Fruit fly (Drosophila melanogaster) whole organism, embryonic: Measurements from ENCODE around the gene Cbp20.

ENCODE experiments used
- Atf-2 ChIP-seq: fragments of 200-800 bp; sonication (Bioruptor generic); optimal IDR thresholded peaks from 2 replicates; lab custom pipeline; 2016; ENCODE audit warnings: missing biosample characterization, missing genetic modification characterization
- BtbVII ChIP-seq: fragments of 200-800 bp; sonication (Bioruptor generic); optimal IDR thresholded peaks from 3 replicates; lab custom pipeline; 2017; ENCODE audit warnings: missing biosample characterization, mild to moderate bottlenecking, missing genetic modification characterization
- Bteb2 ChIP-seq: fragments of 200-800 bp; sonication (Bioruptor generic); optimal IDR thresholded peaks from 2 replicates; lab custom pipeline; 2016; ENCODE audit warnings: missing biosample characterization, missing genetic modification characterization
- CG11398 ChIP-seq: fragments of 200-800 bp; sonication (Bioruptor generic); optimal IDR thresholded peaks from 2 replicates; lab custom pipeline; 2016; ENCODE audit warnings: missing biosample characterization, missing genetic modification characterization
- CG12155 ChIP-seq: fragments of 200-800 bp; sonication (Bioruptor generic); optimal IDR thresholded peaks from 3 replicates; lab custom pipeline; 2016; ENCODE audit warnings: missing biosample characterization, missing genetic modification characterization
- CG14014 ChIP-seq: fragments of 200-800 bp; sonication (Bioruptor generic); IDR thresholded peaks from 2 replicates; pipeline ENCODE4 v1.3.6; 2022; ENCODE audit warnings: missing biosample characterization, missing genetic modification characterization
- CG14965 ChIP-seq: fragments of 200-800 bp; sonication (Bioruptor generic); optimal IDR thresholded peaks from 2 replicates; lab custom pipeline; 2016; ENCODE audit warnings: missing biosample characterization, missing genetic modification characterization, borderline replicate concordance
- CG1647 ChIP-seq: fragments of 200-800 bp; sonication (Bioruptor generic); optimal IDR thresholded peaks from 3 replicates; lab custom pipeline; 2016; ENCODE audit warnings: missing biosample characterization, missing genetic modification characterization
- CG18764 ChIP-seq: fragments of 200-800 bp; sonication (Bioruptor generic); optimal IDR thresholded peaks from 3 replicates; lab custom pipeline; 2016; ENCODE audit warnings: missing biosample characterization, missing genetic modification characterization
- CG2129 ChIP-seq: fragments of 200-800 bp; sonication (Bioruptor generic); IDR thresholded peaks from 2 replicates; pipeline ENCODE4 v1.3.6; 2022; ENCODE audit warnings: missing biosample characterization, missing genetic modification characterization; ENCODE audit not compliant: partially characterized antibody
- CG3065 ChIP-seq: fragments of 200-800 bp; sonication (Bioruptor generic); optimal IDR thresholded peaks from 2 replicates; lab custom pipeline; 2016; ENCODE audit warnings: missing biosample characterization, missing genetic modification characterization
- CG31441 ChIP-seq: fragments of 200-800 bp; sonication (Bioruptor generic); IDR thresholded peaks from 2 replicates; pipeline ENCODE4 v1.3.6; 2022; ENCODE audit warnings: missing biosample characterization, missing genetic modification characterization
- CG34376 ChIP-seq: fragments of 200-800 bp; sonication (Bioruptor generic); optimal IDR thresholded peaks from 2 replicates; lab custom pipeline; 2018; ENCODE audit warnings: missing biosample characterization, mild to moderate bottlenecking, missing genetic modification characterization
- CG4360 ChIP-seq: fragments of 200-800 bp; sonication (Bioruptor generic); IDR thresholded peaks from 2 replicates; pipeline ENCODE4 v1.3.6; 2022; ENCODE audit warnings: missing biosample characterization, missing genetic modification characterization
- CG5245 ChIP-seq: fragments of 200-800 bp; sonication (Bioruptor generic); optimal IDR thresholded peaks from 3 replicates; lab custom pipeline; 2016; ENCODE audit warnings: missing biosample characterization, missing genetic modification characterization
- CG6254 ChIP-seq: fragments of 200-800 bp; sonication (Bioruptor generic); optimal IDR thresholded peaks from 3 replicates; lab custom pipeline; 2017; ENCODE audit warnings: mild to moderate bottlenecking, missing biosample characterization, missing genetic modification reagents, missing genetic modification characterization
- CG7928 ChIP-seq: fragments of 200-800 bp; sonication (Bioruptor generic); optimal IDR thresholded peaks from 2 replicates; lab custom pipeline; 2017; ENCODE audit warnings: missing biosample characterization, mild to moderate bottlenecking, missing genetic modification characterization
- Camta ChIP-seq: fragments of 200-800 bp; sonication (Bioruptor generic); optimal IDR thresholded peaks from 2 replicates; lab custom pipeline; 2016; ENCODE audit warnings: missing biosample characterization, missing genetic modification characterization
- Dad ChIP-seq: fragments of 200-800 bp; sonication (Bioruptor generic); optimal IDR thresholded peaks from 3 replicates; lab custom pipeline; 2016; ENCODE audit warnings: missing biosample characterization, missing genetic modification characterization
- ERR ChIP-seq: fragments of 200-800 bp; sonication (Bioruptor generic); optimal IDR thresholded peaks from 2 replicates; lab custom pipeline; 2016; ENCODE audit warnings: missing biosample characterization, missing genetic modification characterization
- Gsc ChIP-seq: fragments of 200-800 bp; sonication (Bioruptor generic); IDR thresholded peaks from 2 replicates; pipeline ENCODE4 v1.3.6; 2022; ENCODE audit warnings: missing biosample characterization, missing genetic modification characterization
- H15 ChIP-seq: fragments of 200-800 bp; sonication (Bioruptor generic); IDR thresholded peaks from 3 replicates; pipeline ENCODE4 v1.3.6; 2022; ENCODE audit warnings: missing biosample characterization, missing genetic modification characterization
- Tbp ChIP-seq: fragments of >200 bp; optimal IDR thresholded peaks from 2 replicates; lab custom pipeline; 2018; ENCODE audit warnings: missing biosample characterization, missing genetic modification characterization
- Vsx1 ChIP-seq: fragments of 200-800 bp; sonication (Bioruptor generic); optimal IDR thresholded peaks from 2 replicates; lab custom pipeline; 2017; ENCODE audit warnings: missing biosample characterization, mild to moderate bottlenecking, missing genetic modification characterization, missing genetic modification reagents
- Xbp1 ChIP-seq: fragments of 200-800 bp; sonication (Bioruptor generic); optimal IDR thresholded peaks from 3 replicates; lab custom pipeline; 2016; ENCODE audit warnings: missing biosample characterization, mild to moderate bottlenecking, missing genetic modification characterization
- ap ChIP-seq: fragments of 200-800 bp; sonication (Bioruptor generic); IDR thresholded peaks from 2 replicates; pipeline ENCODE4 v1.3.6; 2022; ENCODE audit warnings: missing biosample characterization, missing genetic modification characterization
- cg ChIP-seq: fragments of 200-800 bp; sonication (Bioruptor generic); optimal IDR thresholded peaks from 3 replicates; lab custom pipeline; 2019; ENCODE audit warnings: missing biosample characterization, mild to moderate bottlenecking, missing genetic modification characterization, moderate library complexity
- chif ChIP-seq, 2 experiments: fragments of 200-800 bp; sonication (Bioruptor generic); optimal IDR thresholded peaks; 3 replicates each; lab custom pipeline; 2016; ENCODE audit warnings: missing biosample characterization in 2 of 2, missing genetic modification characterization in 2 of 2
- croc ChIP-seq: fragments of 200-800 bp; sonication (Bioruptor generic); conservative IDR thresholded peaks from 3 replicates; pipeline ENCODE4 v1.3.6; 2022; ENCODE audit warnings: missing biosample characterization, missing genetic modification characterization
- crp ChIP-seq, 2 experiments: fragments of 200-800 bp; sonication (Bioruptor generic); optimal IDR thresholded peaks; 2 replicates in 1 of 2; 3 replicates in 1 of 2; lab custom pipeline; 2017; ENCODE audit warnings: missing biosample characterization in 2 of 2, missing genetic modification characterization in 2 of 2, mild to moderate bottlenecking in 1 of 2, moderate library complexity in 1 of 2
- dysf ChIP-seq: fragments of 200-800 bp; sonication (Bioruptor generic); IDR thresholded peaks from 3 replicates; pipeline ENCODE4 v1.3.6; 2022; ENCODE audit warnings: missing biosample characterization, missing genetic modification characterization
- gfzf ChIP-seq: fragments of 200-800 bp; sonication (Bioruptor generic); optimal IDR thresholded peaks from 2 replicates; lab custom pipeline; 2016; ENCODE audit warnings: missing biosample characterization, mild to moderate bottlenecking, missing genetic modification characterization, moderate library complexity
- gro ChIP-seq: fragments of 200-800 bp; sonication (Bioruptor generic); optimal IDR thresholded peaks from 2 replicates; lab custom pipeline; 2016; ENCODE audit warnings: missing biosample characterization, missing genetic modification characterization
- hth ChIP-seq: fragments of >200 bp; optimal IDR thresholded peaks from 2 replicates; lab custom pipeline; 2017; ENCODE audit warnings: inconsistent platforms
- jigr1 ChIP-seq: fragments of 200-800 bp; sonication (Bioruptor generic); IDR thresholded peaks from 3 replicates; pipeline ENCODE4 v1.3.6; 2022; ENCODE audit warnings: missing biosample characterization, missing genetic modification characterization
- lbe ChIP-seq: fragments of 200-800 bp; sonication (Bioruptor generic); optimal IDR thresholded peaks from 2 replicates; lab custom pipeline; 2016; ENCODE audit warnings: missing biosample characterization, mild to moderate bottlenecking, missing genetic modification characterization
- lilli ChIP-seq: fragments of 200-800 bp; sonication (Bioruptor generic); optimal IDR thresholded peaks from 3 replicates; lab custom pipeline; 2016; ENCODE audit warnings: missing biosample characterization, missing genetic modification characterization
- p53 ChIP-seq: fragments of 200-800 bp; sonication (Bioruptor generic); optimal IDR thresholded peaks from 2 replicates; lab custom pipeline; 2016; ENCODE audit warnings: missing biosample characterization, missing genetic modification characterization
- peb ChIP-seq: fragments of 200-800 bp; sonication (Bioruptor generic); IDR thresholded peaks from 2 replicates; pipeline ENCODE4 v1.3.6; 2022; ENCODE audit warnings: missing biosample characterization, missing genetic modification characterization
- phol ChIP-seq: fragments of 200-800 bp; sonication (Bioruptor generic); optimal IDR thresholded peaks from 3 replicates; lab custom pipeline; 2018; ENCODE audit warnings: missing biosample characterization, mild to moderate bottlenecking, missing genetic modification characterization, moderate library complexity
- prd ChIP-seq, 3 experiments: fragments of >200 bp in 2 of 3; fragments of 200-800 bp in 1 of 3; sonication (Bioruptor generic) in 1 of 3; optimal IDR thresholded peaks in 2 of 3; IDR thresholded peaks in 1 of 3; 2 replicates in 2 of 3; 3 replicates in 1 of 3; pipeline versions ENCODE4 v1.3.6 to Lab custom; 2017 to 2022; ENCODE audit warnings: missing biosample characterization in 1 of 3, missing genetic modification characterization in 1 of 3
- pzg ChIP-seq: fragments of 200-800 bp; sonication (Bioruptor generic); optimal IDR thresholded peaks from 3 replicates; lab custom pipeline; 2018; ENCODE audit warnings: missing biosample characterization, mild to moderate bottlenecking, missing genetic modification characterization, moderate library complexity
- ranshi ChIP-seq: fragments of 200-800 bp; sonication (Bioruptor generic); IDR thresholded peaks from 2 replicates; pipeline ENCODE4 v1.3.6; 2022; ENCODE audit warnings: missing biosample characterization, missing genetic modification characterization
- sc ChIP-seq, 3 experiments: fragments of >200 bp in 2 of 3; fragments of 200-800 bp in 1 of 3; sonication (Bioruptor generic) in 1 of 3; optimal IDR thresholded peaks; 2 replicates in 2 of 3; 3 replicates in 1 of 3; lab custom pipeline; 2017; ENCODE audit warnings: mild to moderate bottlenecking in 1 of 3, missing biosample characterization in 1 of 3, missing genetic modification characterization in 1 of 3, missing genetic modification reagents in 1 of 3
- stwl ChIP-seq: fragments of 200-800 bp; sonication (Bioruptor generic); optimal IDR thresholded peaks from 3 replicates; lab custom pipeline; 2018; ENCODE audit warnings: missing biosample characterization, mild to moderate bottlenecking, missing genetic modification characterization, moderate library complexity
- tx ChIP-seq: fragments of 200-800 bp; sonication (Bioruptor generic); optimal IDR thresholded peaks from 2 replicates; lab custom pipeline; 2016; ENCODE audit warnings: missing biosample characterization, missing genetic modification characterization
- unpg ChIP-seq: fragments of 200-800 bp; sonication (Bioruptor generic); optimal IDR thresholded peaks from 3 replicates; lab custom pipeline; 2018; ENCODE audit warnings: missing biosample characterization, mild to moderate bottlenecking, missing genetic modification characterization, moderate library complexity
- wek ChIP-seq: fragments of 200-800 bp; sonication (Bioruptor generic); optimal IDR thresholded peaks from 3 replicates; lab custom pipeline; 2018; ENCODE audit warnings: missing biosample characterization, mild to moderate bottlenecking, missing genetic modification characterization, moderate library complexity
- wor ChIP-seq: fragments of 200-800 bp; sonication (Bioruptor generic); IDR thresholded peaks from 2 replicates; pipeline ENCODE4 v1.3.6; 2022; ENCODE audit warnings: missing biosample characterization, missing genetic modification characterization

Cbp20 gene

dm6 chr3R:18125023-18125630 is 39.3 kb upstream of the Cbp20 start (continued):
- TF ChIP-seq dysf (peak; percentile 95), peb (GFP tag; lab: Robert Waterston, UW) (peak; percentile 82), CG14965 (peak; percentile 31), p53 (peak; percentile 77), Vsx1 (GFP tag; lab: Kevin White, UChicago) (no peak), H15 (GFP tag; lab: Robert Waterston, UW) (peak; percentile 95), BtbVII (GFP tag; lab: Kevin White, UChicago) (peak; percentile 14), wor (GFP tag; lab: Robert Waterston, UW) (no peak; the same call in 1 of the 2 replicates), wek (no peak), ERR (peak; percentile 56), jigr1 (GFP tag; lab: Robert Waterston, UW) (peak; percentile 83; the same call in 2 of the 3 replicates), crp (GFP tag; optimal IDR thresholded peaks at IDR 0.05; lab: Kevin White, UChicago) (no peak), chif (GFP tag; optimal IDR thresholded peaks at IDR 0.05; lab: Kevin White, UChicago) (peak; percentile 75 to 83), gfzf (GFP tag; lab: Kevin White, UChicago) (no peak), Xbp1 (peak; percentile 80), CG4360 (GFP tag; lab: Robert Waterston, UW) (peak; percentile 68), Dad (GFP tag; lab: Kevin White, UChicago) (peak; percentile 71), CG12155 (peak; percentile 69), ap (GFP tag; lab: Robert Waterston, UW) (peak; percentile 80), tx (peak; percentile 53), pzg (no peak), ranshi (GFP tag; lab: Robert Waterston, UW) (peak; percentile 92), prd (optimal IDR thresholded peaks at IDR 0.05; lab: Kevin White, UChicago) (no peak), prd (GFP tag; IDR thresholded peaks at IDR 0.05; lab: Robert Waterston, UW) (peak; percentile 99), Camta (GFP tag; lab: Kevin White, UChicago) (peak; percentile 80), CG3065 (GFP tag; lab: Kevin White, UChicago) (peak; percentile 42), CG6254 (GFP tag; lab: Kevin White, UChicago) (peak; percentile 49), CG34376 (GFP tag; lab: Kevin White, UChicago) (no peak), Bteb2 (GFP tag; lab: Kevin White, UChicago) (no peak), CG31441 (GFP tag; lab: Robert Waterston, UW) (peak; percentile 81), cg (GFP tag; lab: Kevin White, UChicago) (no peak), lbe (GFP tag; lab: Kevin White, UChicago) (peak; percentile 74), CG14014 (GFP tag; lab: Robert Waterston, UW) (peak; percentile 83), sc (optimal IDR thresholded peaks at IDR 0.05; lab: Kevin White, UChicago) (no peak), sc (GFP tag; optimal IDR thresholded peaks at IDR 0.05; lab: Kevin White, UChicago) (peak; percentile 12), CG11398 (GFP tag; lab: Kevin White, UChicago) (peak; percentile 62), Atf-2 (GFP tag; lab: Kevin White, UChicago) (peak; percentile 77), croc (peak; percentile 89), Tbp (GFP tag; lab: Kevin White, UChicago) (no peak), phol (tag; lab: Kevin White, UChicago) (peak; percentile 77), gro (GFP tag; lab: Kevin White, UChicago) (peak; percentile 64), CG18764 (peak; percentile 41), CG7928 (peak; percentile 36), stwl (no peak), Gsc (GFP tag; lab: Robert Waterston, UW) (peak; percentile 88; the same call in 1 of the 2 replicates), CG1647 (peak; percentile 58), unpg (GFP tag; lab: Kevin White, UChicago) (peak; percentile 74), CG2129 (GFP tag; lab: Robert Waterston, UW) (no peak), hth (lab: Kevin White, UChicago) (no peak), lilli (GFP tag; lab: Kevin White, UChicago) (peak; percentile 79), CG5245 (GFP tag; lab: Kevin White, UChicago) (peak; percentile 71)
